Fruit fly (Drosophila melanogaster) whole organism, embryonic: ENCODE data around the gene SamDC.

Source experiments
- Atf-2 ChIP-seq: fragments of 200-800 bp; sonication (Bioruptor generic); optimal IDR thresholded peaks from 2 replicates; lab custom pipeline; 2016; ENCODE audit warnings: missing biosample characterization, missing genetic modification characterization
- CG12744 ChIP-seq: fragments of 200-800 bp; sonication (Bioruptor generic); optimal IDR thresholded peaks from 2 replicates; lab custom pipeline; 2016; ENCODE audit warnings: missing biosample characterization, missing genetic modification characterization
- CG15073 ChIP-seq: fragments of 200-800 bp; sonication (Bioruptor generic); optimal IDR thresholded peaks from 2 replicates; lab custom pipeline; 2016; ENCODE audit warnings: missing biosample characterization, missing genetic modification characterization
- CG1603 ChIP-seq: fragments of 200-800 bp; sonication (Bioruptor generic); optimal IDR thresholded peaks from 2 replicates; lab custom pipeline; 2019; ENCODE audit warnings: missing biosample characterization, mild to moderate bottlenecking, missing genetic modification characterization, moderate library complexity
- CG18262 ChIP-seq: fragments of 200-800 bp; optimal IDR thresholded peaks from 3 replicates; lab custom pipeline; 2019; ENCODE audit warnings: missing biosample characterization, mild to moderate bottlenecking, missing genetic modification characterization, moderate library complexity
- ERR ChIP-seq: fragments of 200-800 bp; sonication (Bioruptor generic); optimal IDR thresholded peaks from 2 replicates; lab custom pipeline; 2016; ENCODE audit warnings: missing biosample characterization, missing genetic modification characterization
- Lim3 ChIP-seq: fragments of 200-800 bp; sonication (Bioruptor generic); IDR thresholded peaks from 2 replicates; pipeline ENCODE4 v1.3.6; 2022; ENCODE audit warnings: missing biosample characterization, missing genetic modification characterization
- NC2β ChIP-seq: fragments of 200-800 bp; sonication (Bioruptor generic); optimal IDR thresholded peaks from 2 replicates; lab custom pipeline; 2016; ENCODE audit warnings: missing biosample characterization, missing genetic modification characterization
- chn ChIP-seq: fragments of 200-800 bp; sonication (Bioruptor generic); optimal IDR thresholded peaks from 2 replicates; lab custom pipeline; 2016; ENCODE audit warnings: missing biosample characterization, missing genetic modification characterization
- grn ChIP-seq: fragments of 200-800 bp; sonication (Bioruptor generic); optimal IDR thresholded peaks from 3 replicates; lab custom pipeline; 2017; ENCODE audit warnings: missing biosample characterization, missing genetic modification characterization
- psq ChIP-seq: fragments of 200-800 bp; sonication (Bioruptor generic); optimal IDR thresholded peaks from 2 replicates; lab custom pipeline; 2017; ENCODE audit warnings: missing biosample characterization, missing genetic modification characterization
- tgo ChIP-seq: fragments of 200-800 bp; sonication (Bioruptor generic); IDR thresholded peaks from 3 replicates; pipeline ENCODE4 v1.3.6; 2022; ENCODE audit warnings: missing biosample characterization, missing genetic modification characterization
- usp ChIP-seq: fragments of >200 bp; optimal IDR thresholded peaks from 2 replicates; lab custom pipeline; 2017; ENCODE audit warnings: missing biosample characterization, missing genetic modification characterization

- TF ChIP-seq CG12744: no peak
- no peak for TF ChIP-seq CG15073 (GFP tag; lab: Kevin White, UChicago)
- no peak for TF ChIP-seq chn (GFP tag; lab: Kevin White, UChicago)
- TF ChIP-seq psq (GFP tag; lab: Kevin White, UChicago): no peak
- no peak for TF ChIP-seq usp (GFP tag; lab: Kevin White, UChicago)
- no peak for TF ChIP-seq Lim3 (GFP tag; lab: Robert Waterston, UW)
- no peak for TF ChIP-seq tgo
- no peak for TF ChIP-seq NC2β (GFP tag; lab: Kevin White, UChicago)
- TF ChIP-seq CG18262 (tag; lab: Kevin White, UChicago): no peak
- peak; percentile 51 for TF ChIP-seq CG1603
- TF ChIP-seq grn (GFP tag; lab: Kevin White, UChicago): no peak
- TF ChIP-seq Atf-2 (GFP tag; lab: Kevin White, UChicago): no peak
- no peak for TF ChIP-seq ERR (GFP tag; lab: Kevin White, UChicago)
Observed at dm6 chr2L:10364229-10364628, 25.0 kb downstream of the SamDC start, which contains the start of gene lft.
